Fruit fly (Drosophila melanogaster): ENCODE data around the gene CG1299.
A peak's percentile ranks its signal among the peaks of the same experiment; 100 is the strongest.

dm6 chr3L:4145229-4145628, 3.3 kb upstream of the CG1299 start:
- TF ChIP-seq psq (GFP tag; optimal IDR thresholded peaks at IDR 0.05), result no peak
- no peak for TF ChIP-seq lola (GFP tag; optimal IDR thresholded peaks at IDR 0.05)
- no peak for TF ChIP-seq fru (GFP tag; optimal IDR thresholded peaks at IDR 0.05)
- no peak for TF ChIP-seq Abd-B (GFP tag; optimal IDR thresholded peaks at IDR 0.05)
- no peak for TF ChIP-seq brk (GFP tag; optimal IDR thresholded peaks at IDR 0.05)
- no peak for TF ChIP-seq dsf (GFP tag; optimal IDR thresholded peaks at IDR 0.05; ENCODE audit: borderline replicate concordance)
- TF ChIP-seq CG32264 (GFP tag; optimal IDR thresholded peaks at IDR 0.05), result no peak
- TF ChIP-seq woc (GFP tag; optimal IDR thresholded peaks at IDR 0.05), result no peak
- no peak for TF ChIP-seq tai (GFP tag; optimal IDR thresholded peaks at IDR 0.05)
- TF ChIP-seq Sp1 (GFP tag; optimal IDR thresholded peaks at IDR 0.05), result no peak
- TF ChIP-seq dmrt93B (GFP tag; optimal IDR thresholded peaks at IDR 0.05), result no peak
- TF ChIP-seq Rel (GFP tag; optimal IDR thresholded peaks at IDR 0.05), result no peak
- peak; percentile 76 for TF ChIP-seq Rel (tag; optimal IDR thresholded peaks at IDR 0.05)
- TF ChIP-seq foxo (GFP tag; optimal IDR thresholded peaks at IDR 0.05), result no peak

Data from whole organism, wandering third instar larva.